In the genomic region with DNA sequence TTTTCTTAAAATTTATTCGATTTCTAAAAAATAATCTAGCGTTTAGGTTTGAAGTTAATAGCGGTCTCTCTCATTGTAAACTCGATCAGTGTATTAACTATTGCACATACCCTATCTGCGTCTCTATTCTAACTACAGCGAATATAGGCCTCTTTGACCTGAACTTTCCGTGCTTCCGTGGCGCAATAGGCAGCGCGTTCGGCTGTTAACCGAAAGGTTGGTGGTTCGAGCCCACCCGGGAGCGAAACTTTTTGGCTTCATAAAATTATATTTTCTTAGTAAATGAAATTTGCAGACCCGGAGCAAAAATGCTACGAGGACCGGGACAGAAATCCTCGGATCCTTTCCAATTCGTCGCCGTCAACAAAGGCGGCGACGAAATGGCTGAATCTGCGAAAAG, we compare ENCODE assay signal across 2 worm cellular contexts.
TF ChIP-seq lines count a peak whose summit lies in the region.

No protein-coding gene starts in this region.

TF ChIP-seq in whole organism, L1 larva, 84 proteins besides CTCF, POLR2A, EP300 and RAD21 (continued from another document):
- no peak for TF ChIP-seq irx-1 (tag; optimal IDR thresholded peaks at IDR 0.05; lab: Kevin White, UChicago)
- no peak for TF ChIP-seq fkh-4 (tag; optimal IDR thresholded peaks at IDR 0.05; lab: Kevin White, UChicago; ENCODE audit: borderline replicate concordance)

TF ChIP-seq in whole organism, young adult, 124 proteins besides CTCF, POLR2A, EP300 and RAD21 (continued from another document):
- no peak for TF ChIP-seq cebp-1 (GFP tag; IDR thresholded peaks at IDR 0.05; lab: Robert Waterston, UW)
- no peak for TF ChIP-seq cebp-1 (tag; optimal IDR thresholded peaks at IDR 0.05; lab: Kevin White, UChicago)
- no peak for TF ChIP-seq lin-40 (tag; optimal IDR thresholded peaks at IDR 0.05; lab: Kevin White, UChicago)
- TF ChIP-seq ztf-3 (GFP tag; optimal IDR thresholded peaks at IDR 0.05; lab: Kevin White, UChicago) = no peak
- TF ChIP-seq atf-7 (tag; optimal IDR thresholded peaks at IDR 0.05; lab: Kevin White, UChicago) = no peak
- no peak for TF ChIP-seq bed-1 (GFP tag; IDR thresholded peaks at IDR 0.05; lab: Robert Waterston, UW)
- TF ChIP-seq fkh-3 (tag; optimal IDR thresholded peaks at IDR 0.05; lab: Kevin White, UChicago) = no peak
- TF ChIP-seq xnd-1 (tag; optimal IDR thresholded peaks at IDR 0.05; lab: Kevin White, UChicago) = no peak
- TF ChIP-seq hlh-12 (tag; optimal IDR thresholded peaks at IDR 0.05; lab: Kevin White, UChicago) = no peak
- no peak for TF ChIP-seq madf-8 (GFP tag; conservative IDR thresholded peaks at IDR 0.05; lab: Robert Waterston, UW)
- no peak for TF ChIP-seq lir-1 (GFP tag; conservative IDR thresholded peaks at IDR 0.05; lab: Robert Waterston, UW)
- TF ChIP-seq D2030.7 (GFP tag; IDR thresholded peaks at IDR 0.05; lab: Robert Waterston, UW) = no peak
- TF ChIP-seq die-1 (tag; optimal IDR thresholded peaks at IDR 0.05; lab: Kevin White, UChicago) = peak; percentile 69
TF ChIP-seq in whole organism, young adult: peak in this region for 24.
